Worm (Caenorhabditis elegans) whole organism, young adult: ENCODE measurements around the gene C06E1.7.

Experiments
- B0336.3 ChIP-seq: fragments of 200-800 bp; sonication (Bioruptor generic); IDR thresholded peaks from 2 replicates; pipeline ENCODE4 v1.3.6; 2022; ENCODE audit warnings: missing genetic modification characterization, missing compliant biosample characterization
- F22D6.2 ChIP-seq: sonication (generic microtip); optimal IDR thresholded peaks from 2 replicates; lab custom pipeline; 2016; ENCODE audit warnings: mild to moderate bottlenecking, missing genetic modification characterization, missing compliant biosample characterization
- F23B12.7 ChIP-seq: sonication (generic microtip); optimal IDR thresholded peaks from 2 replicates; lab custom pipeline; 2017; ENCODE audit warnings: missing genetic modification characterization, mild to moderate bottlenecking, missing compliant biosample characterization, antibody characterized with exemption, moderate library complexity; ENCODE audit not compliant: insufficient read depth
- F33H1.4 ChIP-seq: fragments of 200-800 bp; sonication (Bioruptor generic); IDR thresholded peaks from 2 replicates; pipeline ENCODE4 v1.3.6; 2022; ENCODE audit warnings: missing genetic modification reagents, missing genetic modification characterization, missing compliant biosample characterization
- F55B11.4 ChIP-seq: sonication (generic microtip); optimal IDR thresholded peaks from 2 replicates; lab custom pipeline; 2016; ENCODE audit warnings: missing compliant biosample characterization, missing genetic modification characterization, borderline replicate concordance; ENCODE audit not compliant: insufficient read depth
- F57C9.4 ChIP-seq: sonication (generic microtip); optimal IDR thresholded peaks from 2 replicates; lab custom pipeline; 2017; ENCODE audit warnings: mild to moderate bottlenecking, missing genetic modification characterization, missing compliant biosample characterization
- Y56A3A.18 ChIP-seq: fragments of 200-800 bp; sonication (Bioruptor generic); IDR thresholded peaks from 2 replicates; pipeline ENCODE4 v1.3.6; 2022; ENCODE audit warnings: missing genetic modification reagents, missing genetic modification characterization, missing compliant biosample characterization
- Y95B8A.8 ChIP-seq: fragments of 200-800 bp; sonication (Bioruptor generic); IDR thresholded peaks from 2 replicates; pipeline ENCODE4 v1.3.6; 2022; ENCODE audit warnings: missing genetic modification reagents, missing genetic modification characterization, missing compliant biosample characterization
- aptf-2 ChIP-seq: fragments of 200-800 bp; sonication (Bioruptor generic); conservative IDR thresholded peaks from 2 replicates; pipeline ENCODE4 v1.3.6; 2022; ENCODE audit warnings: missing genetic modification reagents, missing genetic modification characterization, missing compliant biosample characterization
- aptf-3 ChIP-seq: fragments of 200-800 bp; sonication (Bioruptor generic); IDR thresholded peaks from 2 replicates; pipeline ENCODE4 v1.3.6; 2022; ENCODE audit warnings: missing genetic modification characterization, missing compliant biosample characterization
- bed-2 ChIP-seq: fragments of 200-800 bp; sonication (Bioruptor generic); IDR thresholded peaks from 2 replicates; pipeline ENCODE4 v1.3.6; 2022; ENCODE audit warnings: missing genetic modification reagents, missing genetic modification characterization, missing compliant biosample characterization
- ccch-3 ChIP-seq: fragments of 200-800 bp; sonication (Bioruptor generic); optimal IDR thresholded peaks from 2 replicates; lab custom pipeline; 2018; ENCODE audit warnings: mild to moderate bottlenecking, missing genetic modification characterization, missing compliant biosample characterization
- cebp-2 ChIP-seq: fragments of 200-800 bp; sonication (Bioruptor generic); IDR thresholded peaks from 2 replicates; pipeline ENCODE4 v1.3.6; 2022; ENCODE audit warnings: missing genetic modification characterization, missing compliant biosample characterization
- ceh-27 ChIP-seq: fragments of 200-800 bp; sonication (Bioruptor generic); optimal IDR thresholded peaks from 2 replicates; lab custom pipeline; 2018; ENCODE audit warnings: mild to moderate bottlenecking, missing genetic modification characterization, moderate library complexity, missing compliant biosample characterization
- ceh-40 ChIP-seq: fragments of 200-800 bp; sonication (Bioruptor generic); IDR thresholded peaks from 2 replicates; pipeline ENCODE4 v1.3.6; 2022; ENCODE audit warnings: missing genetic modification characterization, missing compliant biosample characterization
- ceh-58 ChIP-seq: fragments of 200-800 bp; sonication (Bioruptor generic); IDR thresholded peaks from 2 replicates; pipeline ENCODE4 v1.3.6; 2022; ENCODE audit warnings: missing genetic modification characterization, missing compliant biosample characterization
- dox-1 ChIP-seq: fragments of 200-800 bp; sonication (Bioruptor generic); IDR thresholded peaks from 2 replicates; pipeline ENCODE4 v1.3.6; 2022; ENCODE audit warnings: missing genetic modification reagents, missing genetic modification characterization, missing compliant biosample characterization
- dpff-1 ChIP-seq: sonication (generic microtip); optimal IDR thresholded peaks from 2 replicates; lab custom pipeline; 2017; ENCODE audit warnings: mild to moderate bottlenecking, missing genetic modification characterization, missing compliant biosample characterization
- egl-44 ChIP-seq: fragments of 200-800 bp; sonication (Bioruptor generic); IDR thresholded peaks from 2 replicates; pipeline ENCODE4 v1.3.6; 2022; ENCODE audit warnings: missing genetic modification reagents, missing genetic modification characterization, missing compliant biosample characterization
- gei-17 ChIP-seq: fragments of 200-800 bp; sonication (Bioruptor generic); optimal IDR thresholded peaks from 2 replicates; lab custom pipeline; 2018; ENCODE audit warnings: mild to moderate bottlenecking, missing genetic modification characterization, missing compliant biosample characterization
- him-1 ChIP-seq: sonication (generic microtip); optimal IDR thresholded peaks from 2 replicates; lab custom pipeline; 2016; ENCODE audit warnings: missing genotype, missing genetic modification reagents, missing genetic modification characterization, missing compliant biosample characterization
- hmg-20 ChIP-seq: fragments of 200-800 bp; sonication (Bioruptor generic); IDR thresholded peaks from 2 replicates; pipeline ENCODE4 v1.3.6; 2022; ENCODE audit warnings: missing genetic modification reagents, missing genetic modification characterization, missing compliant biosample characterization
- hrde-1 ChIP-seq: sonication (generic microtip); optimal IDR thresholded peaks from 2 replicates; lab custom pipeline; 2016; ENCODE audit warnings: missing genetic modification characterization, mild to moderate bottlenecking, missing compliant biosample characterization, moderate library complexity, missing genotype, missing genetic modification reagents, borderline replicate concordance
- hsf-1 ChIP-seq: fragments of 200-800 bp; sonication (Bioruptor generic); IDR thresholded peaks from 2 replicates; pipeline ENCODE4 v1.3.6; 2022; ENCODE audit warnings: missing genetic modification reagents, missing genetic modification characterization, missing compliant biosample characterization
- lin-40 ChIP-seq: sonication (generic microtip); optimal IDR thresholded peaks from 2 replicates; lab custom pipeline; 2016; ENCODE audit warnings: missing genetic modification characterization, mild to moderate bottlenecking, missing compliant biosample characterization, missing genotype, missing genetic modification reagents
- lsy-27 ChIP-seq: sonication (generic microtip); optimal IDR thresholded peaks from 2 replicates; lab custom pipeline; 2017; ENCODE audit warnings: missing genetic modification characterization, mild to moderate bottlenecking, missing compliant biosample characterization, antibody characterized with exemption, missing genotype, borderline replicate concordance; ENCODE audit not compliant: insufficient read depth
- madf-10 ChIP-seq: sonication (generic microtip); optimal IDR thresholded peaks from 2 replicates; lab custom pipeline; 2016; ENCODE audit warnings: mild to moderate bottlenecking, missing genetic modification characterization, missing compliant biosample characterization
- madf-3 ChIP-seq: fragments of 200-800 bp; sonication (Bioruptor generic); IDR thresholded peaks from 2 replicates; pipeline ENCODE4 v1.3.6; 2022; ENCODE audit warnings: missing genetic modification reagents, missing genetic modification characterization, missing compliant biosample characterization
- madf-8 ChIP-seq: fragments of 200-800 bp; sonication (Bioruptor generic); conservative IDR thresholded peaks from 2 replicates; pipeline ENCODE4 v1.3.6; 2022; ENCODE audit warnings: missing genetic modification reagents, missing genetic modification characterization, missing compliant biosample characterization
- mes-4 ChIP-seq: sonication (generic microtip); optimal IDR thresholded peaks from 2 replicates; lab custom pipeline; 2016; ENCODE audit warnings: missing genotype, missing genetic modification characterization, missing compliant biosample characterization
- mxl-1 ChIP-seq: sonication (generic microtip); optimal IDR thresholded peaks from 2 replicates; lab custom pipeline; 2016; ENCODE audit warnings: missing genetic modification characterization, missing compliant biosample characterization
- nhr-80 ChIP-seq: sonication (generic microtip); optimal IDR thresholded peaks from 2 replicates; lab custom pipeline; 2016; ENCODE audit warnings: missing genetic modification characterization, missing compliant biosample characterization
- nhr-90 ChIP-seq: sonication (generic microtip); optimal IDR thresholded peaks from 2 replicates; lab custom pipeline; 2016; ENCODE audit warnings: missing genotype, mild to moderate bottlenecking, missing genetic modification characterization, missing compliant biosample characterization
- snpc-1.1 ChIP-seq: sonication (generic microtip); optimal IDR thresholded peaks from 2 replicates; lab custom pipeline; 2017; ENCODE audit warnings: missing genetic modification characterization, mild to moderate bottlenecking, missing compliant biosample characterization, antibody characterized with exemption, moderate library complexity, missing genotype, missing genetic modification reagents; ENCODE audit not compliant: insufficient read depth
- snpc-4 ChIP-seq, 5 experiments: fragments of 150-350 bp in 1 of 5; sonication (generic microtip) in 4 of 5; optimal IDR thresholded peaks; 2 replicates each; lab custom pipeline; 2014 to 2018; ENCODE audit warnings: missing genetic modification characterization in 5 of 5, missing biosample characterization in 3 of 5, antibody characterized with exemption in 2 of 5, mild to moderate bottlenecking in 2 of 5, missing compliant biosample characterization in 2 of 5, missing genotype in 2 of 5, moderate library complexity in 2 of 5, missing genetic modification reagents in 1 of 5
- somi-1 ChIP-seq: fragments of 200-800 bp; sonication (Bioruptor generic); optimal IDR thresholded peaks from 2 replicates; lab custom pipeline; 2018; ENCODE audit warnings: mild to moderate bottlenecking, missing genetic modification characterization, missing compliant biosample characterization
- sptf-2 ChIP-seq: fragments of 200-800 bp; sonication (Bioruptor generic); optimal IDR thresholded peaks from 2 replicates; lab custom pipeline; 2018; ENCODE audit warnings: mild to moderate bottlenecking, missing genetic modification characterization, missing compliant biosample characterization
- tbp1 ChIP-seq: fragments of 200-800 bp; sonication (Bioruptor generic); optimal IDR thresholded peaks from 2 replicates; lab custom pipeline; 2018; ENCODE audit warnings: mild to moderate bottlenecking, missing genetic modification characterization, missing compliant biosample characterization
- tbx-9 ChIP-seq: sonication (generic microtip); optimal IDR thresholded peaks from 2 replicates; lab custom pipeline; 2016; ENCODE audit warnings: borderline replicate concordance, missing genetic modification characterization, inconsistent platforms, missing compliant biosample characterization
- tlf-1 ChIP-seq: fragments of 200-800 bp; sonication (Bioruptor generic); optimal IDR thresholded peaks from 2 replicates; lab custom pipeline; 2018; ENCODE audit warnings: mild to moderate bottlenecking, missing genetic modification characterization, missing compliant biosample characterization
- unc-62 ChIP-seq: fragments of 150-350 bp; optimal IDR thresholded peaks from 2 replicates; lab custom pipeline; 2014; ENCODE audit warnings: missing biosample characterization, missing genetic modification reagents, missing genetic modification characterization
- xnd-1 ChIP-seq: sonication (generic microtip); optimal IDR thresholded peaks from 2 replicates; lab custom pipeline; 2016; ENCODE audit warnings: missing genotype, missing genetic modification reagents, missing genetic modification characterization, missing compliant biosample characterization
- zfh-2 ChIP-seq: fragments of 200-800 bp; sonication (Bioruptor generic); conservative IDR thresholded peaks from 2 replicates; pipeline ENCODE4 v1.3.6; 2022; ENCODE audit warnings: missing genetic modification reagents, missing genetic modification characterization, missing compliant biosample characterization
- ztf-18 ChIP-seq: sonication (generic microtip); optimal IDR thresholded peaks from 2 replicates; lab custom pipeline; 2016; ENCODE audit warnings: missing genotype, mild to moderate bottlenecking, missing genetic modification characterization, missing compliant biosample characterization
- ztf-26 ChIP-seq: sonication (generic microtip); optimal IDR thresholded peaks from 2 replicates; lab custom pipeline; 2017; ENCODE audit warnings: missing genetic modification characterization, missing compliant biosample characterization
- ztf-3 ChIP-seq: fragments of 200-800 bp; sonication (Bioruptor generic); optimal IDR thresholded peaks from 2 replicates; lab custom pipeline; 2018; ENCODE audit warnings: mild to moderate bottlenecking, missing genetic modification characterization, missing compliant biosample characterization

The C06E1.7 gene

ce11 chrIII:8593620-8594019, at the start of gene C06E1.7:
TSS of gene C06E1.7 (minus strand) at chrIII:8593720.
- TF ChIP-seq egl-44 (GFP tag; lab: Robert Waterston, UW): no peak
- TF ChIP-seq F22D6.2: no peak
- TF ChIP-seq hmg-20 (GFP tag; lab: Robert Waterston, UW): no peak
- no peak for TF ChIP-seq ztf-18 (tag; lab: Kevin White, UChicago)
- TF ChIP-seq sptf-2: no peak
- TF ChIP-seq hrde-1 (tag; lab: Kevin White, UChicago): no peak
- no peak for TF ChIP-seq tbx-9
- TF ChIP-seq Y95B8A.8 (GFP tag; lab: Robert Waterston, UW): no peak
- no peak for TF ChIP-seq snpc-4 (GFP tag; optimal IDR thresholded peaks at IDR 0.05; lab: Kevin White, UChicago)
- TF ChIP-seq snpc-4 (tag; optimal IDR thresholded peaks at IDR 0.05; lab: Kevin White, UChicago): no peak
- TF ChIP-seq ceh-27 (GFP tag; lab: Kevin White, UChicago): no peak
- no peak for TF ChIP-seq snpc-1.1
- no peak for TF ChIP-seq aptf-3 (GFP tag; lab: Robert Waterston, UW)
- TF ChIP-seq aptf-2 (GFP tag; lab: Robert Waterston, UW): no peak
- TF ChIP-seq dox-1 (GFP tag; lab: Robert Waterston, UW): no peak
- TF ChIP-seq nhr-80 (tag; lab: Kevin White, UChicago): no peak
- TF ChIP-seq, all 124 proteins: peak for 0

ce11 chrIII:8639188-8639795, 45.8 kb upstream of the C06E1.7 start, which contains the start of gene fip-1:
TSS of gene fip-1 (plus strand) at chrIII:8639745.
- TF ChIP-seq tbp1 (peak; percentile 96), unc-62 (GFP tag; lab: Kevin White, UChicago) (no peak), egl-44 (GFP tag; lab: Robert Waterston, UW) (no peak), F55B11.4 (tag; lab: Kevin White, UChicago) (no peak), madf-3 (no peak), lin-40 (no peak), B0336.3 (GFP tag; lab: Robert Waterston, UW) (no peak), ztf-26 (tag; lab: Kevin White, UChicago) (no peak), ceh-58 (GFP tag; lab: Robert Waterston, UW) (no peak), somi-1 (GFP tag; lab: Kevin White, UChicago) (no peak), dpff-1 (tag; lab: Kevin White, UChicago) (no peak), F57C9.4 (tag; lab: Kevin White, UChicago) (no peak), ztf-3 (no peak), him-1 (peak; percentile 77), tlf-1 (no peak), Y56A3A.18 (GFP tag; lab: Robert Waterston, UW) (peak; percentile 71; the same call in 1 of the 2 replicates), gei-17 (GFP tag; lab: Kevin White, UChicago) (no peak), zfh-2 (GFP tag; lab: Robert Waterston, UW) (no peak), ceh-40 (GFP tag; lab: Robert Waterston, UW) (no peak), F33H1.4 (GFP tag; lab: Robert Waterston, UW) (peak; percentile 27; the same call in 1 of the 2 replicates), ccch-3 (GFP tag; lab: Kevin White, UChicago) (no peak), madf-8 (no peak), mxl-1 (peak; percentile 71), snpc-1.1 (no peak), Y95B8A.8 (GFP tag; lab: Robert Waterston, UW) (no peak), mes-4 (peak; percentile 53), madf-10 (tag; lab: Kevin White, UChicago) (peak; percentile 57), nhr-90 (peak; percentile 72), lsy-27 (tag; lab: Kevin White, UChicago) (no peak), xnd-1 (tag; lab: Kevin White, UChicago) (no peak), cebp-2 (GFP tag; lab: Robert Waterston, UW) (no peak), bed-2 (no peak), nhr-80 (tag; lab: Kevin White, UChicago) (peak; percentile 19), F23B12.7 (tag; lab: Kevin White, UChicago) (peak; percentile 59), hsf-1 (GFP tag; lab: Robert Waterston, UW) (no peak)
